Fruit fly (Drosophila melanogaster) whole organism, embryonic: ENCODE data around the gene CstF64.
A peak's percentile ranks its signal among the peaks of the same experiment; 100 is the strongest.

Experiments used
- CG1024 ChIP-seq: fragments of 200-800 bp; sonication (Bioruptor generic); IDR thresholded peaks from 2 replicates; pipeline ENCODE4 v1.3.6; 2022; ENCODE audit warnings: missing biosample characterization, missing genetic modification characterization
- CG10267 ChIP-seq: fragments of 200-800 bp; sonication (Bioruptor generic); optimal IDR thresholded peaks from 2 replicates; lab custom pipeline; 2018; ENCODE audit warnings: missing biosample characterization, mild to moderate bottlenecking, missing genetic modification characterization, moderate library complexity
- CG10979 ChIP-seq: fragments of 200-800 bp; sonication (Bioruptor generic); optimal IDR thresholded peaks from 2 replicates; lab custom pipeline; 2018; ENCODE audit warnings: missing biosample characterization, mild to moderate bottlenecking, missing genetic modification characterization, moderate library complexity
- CG12659 ChIP-seq: fragments of 200-800 bp; sonication (Bioruptor generic); optimal IDR thresholded peaks from 3 replicates; lab custom pipeline; 2017; ENCODE audit warnings: mild to moderate bottlenecking, missing biosample characterization, missing genetic modification reagents, missing genetic modification characterization
- CG12769 ChIP-seq: fragments of 200-800 bp; sonication (Bioruptor generic); optimal IDR thresholded peaks from 2 replicates; lab custom pipeline; 2019; ENCODE audit warnings: missing biosample characterization, mild to moderate bottlenecking, missing genetic modification characterization, moderate library complexity
- CG13775 ChIP-seq: fragments of 200-800 bp; sonication (Bioruptor generic); optimal IDR thresholded peaks from 3 replicates; lab custom pipeline; 2017; ENCODE audit warnings: missing biosample characterization, mild to moderate bottlenecking, missing genetic modification characterization
- CG14050 ChIP-seq: fragments of 200-800 bp; sonication (Bioruptor generic); IDR thresholded peaks from 3 replicates; pipeline ENCODE4 v1.3.6; 2022; ENCODE audit warnings: missing biosample characterization, missing genetic modification characterization
- CG14710 ChIP-seq: fragments of 200-800 bp; sonication (Bioruptor generic); optimal IDR thresholded peaks from 3 replicates; lab custom pipeline; 2019; ENCODE audit warnings: missing biosample characterization, mild to moderate bottlenecking, missing genetic modification characterization, moderate library complexity
- CG17186 ChIP-seq: fragments of 200-800 bp; sonication (Bioruptor generic); optimal IDR thresholded peaks from 3 replicates; lab custom pipeline; 2017; ENCODE audit warnings: missing biosample characterization, missing genetic modification reagents, missing genetic modification characterization
- CG31224 ChIP-seq: fragments of 200-800 bp; sonication (Bioruptor generic); IDR thresholded peaks from 2 replicates; pipeline ENCODE4 v1.3.6; 2022; ENCODE audit warnings: missing biosample characterization, missing genetic modification characterization
- CG31441 ChIP-seq: fragments of 200-800 bp; sonication (Bioruptor generic); IDR thresholded peaks from 2 replicates; pipeline ENCODE4 v1.3.6; 2022; ENCODE audit warnings: missing biosample characterization, missing genetic modification characterization
- CG32532 ChIP-seq: fragments of 200-800 bp; sonication (Bioruptor generic); IDR thresholded peaks from 2 replicates; pipeline ENCODE4 v1.3.6; 2022; ENCODE audit warnings: missing biosample characterization, missing genetic modification characterization
- CG32772 ChIP-seq: fragments of 200-800 bp; sonication (Bioruptor generic); IDR thresholded peaks from 2 replicates; pipeline ENCODE4 v1.3.6; 2022; ENCODE audit warnings: missing biosample characterization, missing genetic modification characterization
- CG33557 ChIP-seq: fragments of 200-800 bp; sonication (Bioruptor generic); optimal IDR thresholded peaks from 2 replicates; lab custom pipeline; 2019; ENCODE audit warnings: missing biosample characterization, mild to moderate bottlenecking, missing genetic modification characterization, moderate library complexity
- CG34376 ChIP-seq: fragments of 200-800 bp; sonication (Bioruptor generic); optimal IDR thresholded peaks from 2 replicates; lab custom pipeline; 2018; ENCODE audit warnings: missing biosample characterization, mild to moderate bottlenecking, missing genetic modification characterization
- CG5180 ChIP-seq: fragments of 200-800 bp; sonication (Bioruptor generic); optimal IDR thresholded peaks from 3 replicates; lab custom pipeline; 2017; ENCODE audit warnings: missing biosample characterization, missing genetic modification characterization, mild to moderate bottlenecking, moderate library complexity, missing genetic modification reagents
- CG6683 ChIP-seq: fragments of 200-800 bp; sonication (Bioruptor generic); optimal IDR thresholded peaks from 2 replicates; lab custom pipeline; 2017; ENCODE audit warnings: missing biosample characterization, mild to moderate bottlenecking, missing genetic modification characterization, missing genetic modification reagents
- CG8478 ChIP-seq: fragments of >200 bp; optimal IDR thresholded peaks from 2 replicates; lab custom pipeline; 2018
- CG9215 ChIP-seq: fragments of 200-800 bp; sonication (Bioruptor generic); IDR thresholded peaks from 2 replicates; pipeline ENCODE4 v1.3.6; 2022; ENCODE audit warnings: missing biosample characterization, missing genetic modification characterization
- Chrac-16 ChIP-seq: fragments of 200-800 bp; sonication (Bioruptor generic); optimal IDR thresholded peaks from 3 replicates; lab custom pipeline; 2016; ENCODE audit warnings: missing biosample characterization, missing genetic modification characterization
- Dbx ChIP-seq: fragments of 200-800 bp; sonication (Bioruptor generic); IDR thresholded peaks from 3 replicates; pipeline ENCODE4 v1.3.6; 2022; ENCODE audit warnings: missing biosample characterization, missing genetic modification characterization
- Deaf1 ChIP-seq: fragments of 200-800 bp; optimal IDR thresholded peaks from 3 replicates; lab custom pipeline; 2019; ENCODE audit warnings: missing biosample characterization, mild to moderate bottlenecking, missing genetic modification characterization, moderate library complexity
- Dip2 ChIP-seq: fragments of 200-800 bp; sonication (Bioruptor generic); IDR thresholded peaks from 2 replicates; pipeline ENCODE4 v1.3.6; 2022; ENCODE audit warnings: missing biosample characterization, missing genetic modification characterization
- Dp ChIP-seq: fragments of 200-800 bp; sonication (Bioruptor generic); optimal IDR thresholded peaks from 2 replicates; lab custom pipeline; 2018; ENCODE audit warnings: missing biosample characterization, mild to moderate bottlenecking, missing genetic modification characterization, moderate library complexity
- Drgx ChIP-seq: fragments of 200-800 bp; sonication (Bioruptor generic); IDR thresholded peaks from 2 replicates; pipeline ENCODE4 v1.3.6; 2022; ENCODE audit warnings: missing biosample characterization, missing genetic modification characterization
- E2f2 ChIP-seq: fragments of 200-800 bp; sonication (Bioruptor generic); IDR thresholded peaks from 2 replicates; pipeline ENCODE4 v1.3.6; 2022; ENCODE audit warnings: missing biosample characterization, missing genetic modification characterization
- Ets97D ChIP-seq: fragments of 200-800 bp; sonication (Bioruptor generic); optimal IDR thresholded peaks from 3 replicates; lab custom pipeline; 2016; ENCODE audit warnings: missing biosample characterization, missing genetic modification characterization
- MTF-1 ChIP-seq: fragments of 200-800 bp; sonication (Bioruptor generic); optimal IDR thresholded peaks from 2 replicates; lab custom pipeline; 2018; ENCODE audit warnings: missing biosample characterization, mild to moderate bottlenecking, missing genetic modification characterization, borderline replicate concordance
- Max ChIP-seq: fragments of 200-800 bp; sonication (Bioruptor generic); optimal IDR thresholded peaks from 2 replicates; lab custom pipeline; 2016; ENCODE audit warnings: missing biosample characterization, mild to moderate bottlenecking, missing genetic modification characterization
- Med ChIP-seq: fragments of 200-800 bp; sonication (Bioruptor generic); peaks from one replicate; lab custom pipeline; 2016; ENCODE audit warnings: missing biosample characterization, missing genetic modification characterization, mild to moderate bottlenecking, inconsistent platforms, moderate library complexity
- Nf-YC ChIP-seq: fragments of 200-800 bp; optimal IDR thresholded peaks from 3 replicates; lab custom pipeline; 2019; ENCODE audit warnings: missing biosample characterization, mild to moderate bottlenecking, missing genetic modification characterization, moderate library complexity
- NfI ChIP-seq: fragments of 200-800 bp; sonication (Bioruptor generic); optimal IDR thresholded peaks from 3 replicates; lab custom pipeline; 2018; ENCODE audit warnings: missing biosample characterization, mild to moderate bottlenecking, missing genetic modification characterization, moderate library complexity
- bigmax ChIP-seq: fragments of 200-800 bp; sonication (Bioruptor generic); optimal IDR thresholded peaks from 2 replicates; lab custom pipeline; 2018; ENCODE audit warnings: missing biosample characterization, mild to moderate bottlenecking, missing genetic modification characterization
- cad ChIP-seq: fragments of >200 bp; optimal IDR thresholded peaks from 2 replicates; lab custom pipeline; 2017; ENCODE audit warnings: missing biosample characterization, missing genetic modification characterization
- chif ChIP-seq, 2 experiments: fragments of 200-800 bp; sonication (Bioruptor generic); optimal IDR thresholded peaks; 3 replicates each; lab custom pipeline; 2016; ENCODE audit warnings: missing biosample characterization in 2 of 2, missing genetic modification characterization in 2 of 2
- chinmo ChIP-seq: fragments of 200-800 bp; sonication (Bioruptor generic); IDR thresholded peaks from 4 replicates; pipeline ENCODE4 v1.3.6; 2022; ENCODE audit warnings: missing biosample characterization, missing genetic modification characterization; ENCODE audit not compliant: partially characterized antibody
- crol ChIP-seq: fragments of 200-800 bp; sonication (Bioruptor generic); IDR thresholded peaks from 2 replicates; pipeline ENCODE4 v1.3.6; 2022; ENCODE audit warnings: missing biosample characterization, missing genetic modification characterization
- crp ChIP-seq, 2 experiments: fragments of 200-800 bp; sonication (Bioruptor generic); optimal IDR thresholded peaks; 2 replicates in 1 of 2; 3 replicates in 1 of 2; lab custom pipeline; 2017; ENCODE audit warnings: missing biosample characterization in 2 of 2, missing genetic modification characterization in 2 of 2, mild to moderate bottlenecking in 1 of 2, moderate library complexity in 1 of 2
- cwo ChIP-seq: fragments of 200-800 bp; sonication (Bioruptor generic); optimal IDR thresholded peaks from 3 replicates; lab custom pipeline; 2017; ENCODE audit warnings: missing biosample characterization, missing genetic modification characterization, mild to moderate bottlenecking, moderate library complexity, missing genetic modification reagents
- dmrt99B ChIP-seq: fragments of 200-800 bp; sonication (Bioruptor generic); optimal IDR thresholded peaks from 2 replicates; lab custom pipeline; 2018; ENCODE audit warnings: missing biosample characterization, mild to moderate bottlenecking, missing genetic modification characterization, moderate library complexity
- ewg ChIP-seq: fragments of 200-800 bp; sonication (Bioruptor generic); optimal IDR thresholded peaks from 3 replicates; lab custom pipeline; 2017; ENCODE audit warnings: mild to moderate bottlenecking, missing biosample characterization, missing genetic modification reagents, missing genetic modification characterization
- gem ChIP-seq: fragments of 200-800 bp; sonication (Bioruptor generic); optimal IDR thresholded peaks from 2 replicates; lab custom pipeline; 2019; ENCODE audit warnings: missing biosample characterization, mild to moderate bottlenecking, missing genetic modification characterization, moderate library complexity
- hth ChIP-seq: fragments of >200 bp; optimal IDR thresholded peaks from 2 replicates; lab custom pipeline; 2017; ENCODE audit warnings: inconsistent platforms
- knrl ChIP-seq: fragments of 200-800 bp; sonication (Bioruptor generic); IDR thresholded peaks from 3 replicates; pipeline ENCODE4 v1.3.6; 2022; ENCODE audit warnings: missing biosample characterization, missing genetic modification characterization; ENCODE audit not compliant: partially characterized antibody
- lmd ChIP-seq: fragments of 200-800 bp; sonication (Bioruptor generic); IDR thresholded peaks from 2 replicates; pipeline ENCODE4 v1.3.6; 2022; ENCODE audit warnings: missing biosample characterization, missing genetic modification characterization
- nerfin-1 ChIP-seq: fragments of 200-800 bp; sonication (Bioruptor generic); optimal IDR thresholded peaks from 3 replicates; lab custom pipeline; 2019; ENCODE audit warnings: missing biosample characterization, mild to moderate bottlenecking, missing genetic modification characterization, moderate library complexity
- odd ChIP-seq: fragments of 200-800 bp; sonication (Bioruptor generic); optimal IDR thresholded peaks from 2 replicates; lab custom pipeline; 2017; ENCODE audit warnings: missing biosample characterization, mild to moderate bottlenecking, missing genetic modification characterization
- run ChIP-seq: fragments of 200-800 bp; sonication (Bioruptor generic); optimal IDR thresholded peaks from 3 replicates; lab custom pipeline; 2018; ENCODE audit warnings: missing biosample characterization, mild to moderate bottlenecking, missing genetic modification characterization
- slbo ChIP-seq: fragments of 200-800 bp; sonication (Bioruptor generic); IDR thresholded peaks from 2 replicates; pipeline ENCODE4 v1.3.6; 2022; ENCODE audit warnings: missing biosample characterization, missing genetic modification characterization
- sqz ChIP-seq: fragments of 200-800 bp; sonication (Bioruptor generic); optimal IDR thresholded peaks from 3 replicates; lab custom pipeline; 2018; ENCODE audit warnings: missing biosample characterization, mild to moderate bottlenecking, missing genetic modification characterization
- stc ChIP-seq: fragments of 200-800 bp; sonication (Bioruptor generic); IDR thresholded peaks from 2 replicates; pipeline ENCODE4 v1.3.6; 2022; ENCODE audit warnings: missing biosample characterization, missing genetic modification characterization
- trh ChIP-seq: fragments of 200-800 bp; sonication (Bioruptor generic); optimal IDR thresholded peaks from 2 replicates; lab custom pipeline; 2016; ENCODE audit warnings: missing biosample characterization, missing genetic modification characterization

The CstF64 gene

dm6 chr3R:18680332-18680731, 20.9 kb downstream of the CstF64 start, which contains the start of the genes CG46318 and ChT:
CG46318 (plus strand) TSS chr3R:18680604.
ChT (plus strand) TSS chr3R:18680604.
- no peak for TF ChIP-seq odd (GFP tag; lab: Kevin White, UChicago)
- no peak for TF ChIP-seq Dip2 (GFP tag; lab: Robert Waterston, UW)
- no peak for TF ChIP-seq CG10267
- no peak for TF ChIP-seq cad (GFP tag; lab: Kevin White, UChicago)
- no peak for TF ChIP-seq CG17186
- no peak for TF ChIP-seq trh
- peak; percentile 86 for TF ChIP-seq Deaf1
- TF ChIP-seq sqz (GFP tag; lab: Kevin White, UChicago), result no peak
- TF ChIP-seq CG33557, result no peak
- TF ChIP-seq crol (GFP tag; lab: Robert Waterston, UW), result no peak
- no peak for TF ChIP-seq Max (GFP tag; lab: Kevin White, UChicago)
- no peak for TF ChIP-seq Chrac-16
- TF ChIP-seq hth (lab: Kevin White, UChicago), result no peak
- no peak for TF ChIP-seq chif (GFP tag; optimal IDR thresholded peaks at IDR 0.05; lab: Kevin White, UChicago)
- no peak for TF ChIP-seq dmrt99B (tag; lab: Kevin White, UChicago)
- no peak for TF ChIP-seq stc (GFP tag; lab: Robert Waterston, UW)
- no peak for TF ChIP-seq slbo (GFP tag; lab: Robert Waterston, UW)
- TF ChIP-seq Drgx (GFP tag; lab: Robert Waterston, UW), result 0 out of 2 replicates have a peak, but pooled peaks have one; percentile 6
- TF ChIP-seq ewg (GFP tag; lab: Kevin White, UChicago), result peak; percentile 15
- no peak for TF ChIP-seq CG34376 (GFP tag; lab: Kevin White, UChicago)
- no peak for TF ChIP-seq CG12769 (tag; lab: Kevin White, UChicago)
- no peak for TF ChIP-seq CG14710 (tag; lab: Kevin White, UChicago)
- TF ChIP-seq nerfin-1 (tag; lab: Kevin White, UChicago), result peak; percentile 68
- peak; percentile 47 for TF ChIP-seq Nf-YC
- TF ChIP-seq MTF-1 (GFP tag; lab: Kevin White, UChicago), result no peak
- no peak for TF ChIP-seq CG32772
- no peak for TF ChIP-seq bigmax (GFP tag; lab: Kevin White, UChicago)
- no peak for TF ChIP-seq CG32532 (GFP tag; lab: Robert Waterston, UW)
- TF ChIP-seq Ets97D (GFP tag; lab: Kevin White, UChicago), result no peak
- TF ChIP-seq CG14050 (GFP tag; lab: Robert Waterston, UW), result no peak
- no peak for TF ChIP-seq CG6683 (GFP tag; lab: Kevin White, UChicago)
- TF ChIP-seq CG5180 (GFP tag; lab: Kevin White, UChicago), result no peak
- TF ChIP-seq Dbx (GFP tag; lab: Robert Waterston, UW), result no peak
- no peak for TF ChIP-seq run (tag; lab: Kevin White, UChicago)
- TF ChIP-seq CG31441, result no peak
- no peak for TF ChIP-seq CG13775 (GFP tag; lab: Kevin White, UChicago)
- no peak for TF ChIP-seq CG1024

- TF ChIP-seq CG9215 (GFP tag; lab: Robert Waterston, UW), result no peak
- TF ChIP-seq E2f2 (GFP tag; lab: Robert Waterston, UW), result peak; percentile 51
- 0 out of 2 replicates have a peak, but pooled peaks have one; percentile 14 for TF ChIP-seq CG31224
- 0 out of 4 replicates have a peak, but pooled peaks have one; percentile 38 for TF ChIP-seq chinmo (GFP tag; lab: Robert Waterston, UW)
- TF ChIP-seq knrl, result no peak
- TF ChIP-seq lmd (GFP tag; lab: Robert Waterston, UW), result no peak
- no peak for TF ChIP-seq CG12659 (GFP tag; lab: Kevin White, UChicago)
- TF ChIP-seq ewg (GFP tag; lab: Kevin White, UChicago), result peak; percentile 26
- TF ChIP-seq NfI, result no peak
- no peak for TF ChIP-seq gem (tag; lab: Kevin White, UChicago)
- peak; percentile 12 for TF ChIP-seq CG8478 (lab: Kevin White, UChicago)
- TF ChIP-seq Med (GFP tag; lab: Kevin White, UChicago), result peak; percentile 73
- TF ChIP-seq CG10979, result no peak
- TF ChIP-seq crp (GFP tag; optimal IDR thresholded peaks at IDR 0.05; lab: Kevin White, UChicago), result no peak
- no peak for TF ChIP-seq stc (GFP tag; lab: Robert Waterston, UW)
- no peak for TF ChIP-seq cwo (GFP tag; lab: Kevin White, UChicago)
- no peak for TF ChIP-seq CG5180 (GFP tag; lab: Kevin White, UChicago)
- peak; percentile 2 for TF ChIP-seq Dp (GFP tag; lab: Kevin White, UChicago)
Measured at dm6 chr3R:18681054-18681453, 21.6 kb downstream of the CstF64 start.
